Worm (Caenorhabditis elegans): Measurements from ENCODE around the gene C09E8.6.

ce11 chrII:606033-606432 is 49.7 kb downstream of the C09E8.6 start, which contains the start of gene W04H10.5:
- TF ChIP-seq B0310.2 (tag; optimal IDR thresholded peaks at IDR 0.05): no peak
- TF ChIP-seq tra-4 (tag; optimal IDR thresholded peaks at IDR 0.05): no peak
- no peak for TF ChIP-seq ama-1 (optimal IDR thresholded peaks at IDR 0.05)
- TF ChIP-seq ceh-13 (GFP tag; optimal IDR thresholded peaks at IDR 0.05): no peak
- no peak for TF ChIP-seq hnd-1 (tag; optimal IDR thresholded peaks at IDR 0.05)
- no peak for TF ChIP-seq pes-1 (GFP tag; IDR thresholded peaks at IDR 0.05)
